Worm (Caenorhabditis elegans) whole organism, L1 larva: ENCODE measurements around the gene T06E6.15.

Experiments used
- aly-2 ChIP-seq: fragments of 150-350 bp; optimal IDR thresholded peaks from 2 replicates; lab custom pipeline; 2014; ENCODE audit warnings: missing biosample characterization, missing genetic modification characterization
- egl-27 ChIP-seq, 2 experiments: fragments of 150-350 bp in 1 of 2; sonication (generic microtip); optimal IDR thresholded peaks; 3 replicates each; lab custom pipeline; 2017 to 2018; ENCODE audit warnings: missing biosample characterization in 2 of 2, missing genetic modification characterization in 2 of 2, missing genetic modification reagents in 2 of 2
- fkh-10 ChIP-seq: sonication (generic microtip); optimal IDR thresholded peaks from 2 replicates; lab custom pipeline; 2017; ENCODE audit warnings: missing biosample characterization, missing genetic modification reagents, missing genetic modification characterization
- lsy-2 ChIP-seq, 2 experiments: fragments of 150-350 bp; optimal IDR thresholded peaks; 2 replicates each; lab custom pipeline; 2014; ENCODE audit warnings: missing biosample characterization in 2 of 2, missing genetic modification characterization in 2 of 2
- nhr-11 ChIP-seq: fragments of 150-350 bp; optimal IDR thresholded peaks from 2 replicates; lab custom pipeline; 2014; ENCODE audit warnings: missing biosample characterization, missing genetic modification characterization
- pqm-1 ChIP-seq: sonication (generic microtip); optimal IDR thresholded peaks from 3 replicates; lab custom pipeline; 2017; ENCODE audit warnings: missing biosample characterization, missing genetic modification characterization
- unc-130 ChIP-seq: fragments of 150-350 bp; optimal IDR thresholded peaks from 2 replicates; lab custom pipeline; 2017; ENCODE audit warnings: missing biosample characterization, missing genetic modification characterization, inconsistent platforms

ce11 chrV:15423601-15424000, 24.0 kb upstream of the T06E6.15 start, which contains the start of gene fbxa-104:
- no peak for TF ChIP-seq fkh-10
- TF ChIP-seq aly-2: no peak
- no peak for TF ChIP-seq nhr-11
- TF ChIP-seq lsy-2 (tag; optimal IDR thresholded peaks at IDR 0.05; lab: Kevin White, UChicago): no peak
- no peak for TF ChIP-seq pqm-1 (tag; lab: Kevin White, UChicago)
- TF ChIP-seq egl-27 (tag; optimal IDR thresholded peaks at IDR 0.05; lab: Kevin White, UChicago): no peak
- TF ChIP-seq unc-130 (tag; lab: Kevin White, UChicago): no peak
